Fruit fly (Drosophila melanogaster) S2 (cell line): ENCODE measurements around the gene CG7059.

Experiments used
- CG8478 ChIP-seq: fragments of >200 bp; optimal IDR thresholded peaks from 2 replicates; lab custom pipeline; 2018
- CTCF ChIP-seq, 2 experiments: fragments of >200 bp; optimal IDR thresholded peaks; 2 replicates each; lab custom pipeline; 2018

dm6 chr3R:22400246-22400645 lies 10.7 kb downstream of the CG7059 start:
- no peak for TF ChIP-seq CTCF (optimal IDR thresholded peaks at IDR 0.05; lab: Kevin White, UChicago)
- no peak for TF ChIP-seq CG8478 (lab: Kevin White, UChicago)
